Worm (Caenorhabditis elegans) whole organism, early embryonic: ENCODE measurements around the gene gip-1.

Experiments
- ama-1 ChIP-seq: fragments of 150-350 bp; optimal IDR thresholded peaks from 2 replicates; lab custom pipeline; 2014
- ceh-13 ChIP-seq: fragments of 200-800 bp; sonication (Bioruptor generic); optimal IDR thresholded peaks from 2 replicates; lab custom pipeline; 2018; ENCODE audit warnings: mild to moderate bottlenecking, missing genetic modification characterization, missing compliant biosample characterization
- ets-7 ChIP-seq: sonication (generic microtip); optimal IDR thresholded peaks from 2 replicates; lab custom pipeline; 2016; ENCODE audit warnings: missing genotype, missing genetic modification characterization, missing compliant biosample characterization
- scrt-1 ChIP-seq: fragments of 200-800 bp; sonication (Bioruptor generic); IDR thresholded peaks from 2 replicates; pipeline ENCODE4 v1.3.6; 2022; ENCODE audit warnings: missing genetic modification characterization, missing compliant biosample characterization
- sea-1 ChIP-seq: fragments of 200-800 bp; sonication (Bioruptor generic); conservative IDR thresholded peaks from 2 replicates; pipeline ENCODE4 v1.3.6; 2022; ENCODE audit warnings: missing genetic modification characterization, missing compliant biosample characterization

DNA sequence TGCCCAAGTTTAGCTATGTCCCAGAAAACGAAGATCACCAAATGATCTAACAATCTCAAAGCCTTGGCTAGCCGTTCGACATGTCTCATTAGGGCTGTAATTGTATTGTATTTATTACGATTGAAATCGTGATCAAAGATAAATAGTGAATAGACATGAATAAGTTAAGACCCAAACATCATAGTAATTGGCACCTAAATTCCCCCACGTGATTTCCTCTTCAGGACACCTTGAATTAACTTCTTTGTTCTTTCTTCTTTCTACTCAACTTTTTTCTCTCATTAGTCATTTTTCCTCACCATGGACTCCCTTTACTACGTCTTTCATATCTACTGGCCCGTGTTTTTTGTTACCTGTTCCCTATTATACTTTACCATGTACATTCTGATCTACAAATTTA, 15.3 kb downstream of the gip-1 start, which contains the start of gene srd-69:
- TF ChIP-seq ets-7 (no peak), ama-1 (lab: Kevin White, UChicago) (no peak), sea-1 (GFP tag; lab: Robert Waterston, UW) (no peak), ceh-13 (GFP tag; lab: Kevin White, UChicago) (no peak), scrt-1 (GFP tag; lab: Robert Waterston, UW) (no peak)
